Fruit fly (Drosophila melanogaster): ENCODE data around the gene mbc.

Gene mbc

dm6 chr3R:23767417-23767853 lies 14.1 kb upstream of the mbc start, which contains the start of the genes CG10214 and CG10375 (continued):
- TF ChIP-seq CG31627 (GFP tag; optimal IDR thresholded peaks at IDR 0.05): peak; percentile 79
- no peak for TF ChIP-seq CG9139 (GFP tag; optimal IDR thresholded peaks at IDR 0.05)
- no peak for TF ChIP-seq CG6276 (GFP tag; optimal IDR thresholded peaks at IDR 0.05)
- TF ChIP-seq vri (GFP tag; optimal IDR thresholded peaks at IDR 0.05): peak; percentile 72
- no peak for TF ChIP-seq svp (GFP tag)
- peak; percentile 61 for TF ChIP-seq achi (GFP tag; optimal IDR thresholded peaks at IDR 0.05)
- TF ChIP-seq Sox15 (GFP tag; optimal IDR thresholded peaks at IDR 0.05): peak; percentile 44
- TF ChIP-seq Ets96B (tag; optimal IDR thresholded peaks at IDR 0.05): peak; percentile 53
- TF ChIP-seq topi (GFP tag; optimal IDR thresholded peaks at IDR 0.05): peak; percentile 71
- TF ChIP-seq dsx (GFP tag; optimal IDR thresholded peaks at IDR 0.05; ENCODE audit: poor library complexity, severe bottlenecking): peak; percentile 43
- TF ChIP-seq esn (GFP tag; optimal IDR thresholded peaks at IDR 0.05): peak; percentile 84
- TF ChIP-seq Met (GFP tag; optimal IDR thresholded peaks at IDR 0.05): peak; percentile 70
- TF ChIP-seq lz (GFP tag; optimal IDR thresholded peaks at IDR 0.05): peak; percentile 81
- peak; percentile 74 for TF ChIP-seq CG10631 (GFP tag; optimal IDR thresholded peaks at IDR 0.05)
- no peak for TF ChIP-seq ss (GFP tag; optimal IDR thresholded peaks at IDR 0.05)
- TF ChIP-seq Ets21C (GFP tag; optimal IDR thresholded peaks at IDR 0.05): no peak
- peak; percentile 81 for TF ChIP-seq Sox14 (GFP tag; optimal IDR thresholded peaks at IDR 0.05)
- TF ChIP-seq fd59A (GFP tag; optimal IDR thresholded peaks at IDR 0.05): no peak
- TF ChIP-seq CG10669 (GFP tag; optimal IDR thresholded peaks at IDR 0.05): peak; percentile 50
- TF ChIP-seq CG11902 (GFP tag; optimal IDR thresholded peaks at IDR 0.05): peak; percentile 45
- TF ChIP-seq CG11294 (GFP tag; IDR thresholded peaks at IDR 0.05): no peak
- peak; percentile 56 for TF ChIP-seq CG6792 (GFP tag; optimal IDR thresholded peaks at IDR 0.05)
- no peak for TF ChIP-seq Eip93F (GFP tag; optimal IDR thresholded peaks at IDR 0.05)
- TF ChIP-seq pdm3 (GFP tag; optimal IDR thresholded peaks at IDR 0.05): peak; percentile 72
- peak; percentile 69 for TF ChIP-seq Hr4 (GFP tag; optimal IDR thresholded peaks at IDR 0.05)

- TF ChIP-seq esn (GFP tag; optimal IDR thresholded peaks at IDR 0.05) (peak; percentile 88), Blimp-1 (GFP tag; optimal IDR thresholded peaks at IDR 0.05) (peak; percentile 56), fkh (GFP tag; optimal IDR thresholded peaks at IDR 0.05) (peak; percentile 90), CG8119 (GFP tag; IDR thresholded peaks at IDR 0.05) (peak; percentile 90), cyc (GFP tag; optimal IDR thresholded peaks at IDR 0.05) (peak; percentile 82), Smox (GFP tag; optimal IDR thresholded peaks at IDR 0.05) (no peak), dsx (GFP tag; optimal IDR thresholded peaks at IDR 0.05; ENCODE audit: poor library complexity, severe bottlenecking) (peak; percentile 85), Met (GFP tag; optimal IDR thresholded peaks at IDR 0.05) (no peak), CG6163 (GFP tag; IDR thresholded peaks at IDR 0.05) (peak; percentile 92), CG11902 (GFP tag; optimal IDR thresholded peaks at IDR 0.05) (peak; percentile 86), CG10669 (GFP tag; optimal IDR thresholded peaks at IDR 0.05) (peak; percentile 84), CG8632 (GFP tag; optimal IDR thresholded peaks at IDR 0.05) (peak; percentile 86), vri (GFP tag; optimal IDR thresholded peaks at IDR 0.05) (peak; percentile 62), fd59A (GFP tag; optimal IDR thresholded peaks at IDR 0.05) (peak; percentile 54), CG6276 (GFP tag; optimal IDR thresholded peaks at IDR 0.05) (no peak), CG1621 (tag; optimal IDR thresholded peaks at IDR 0.05) (peak; percentile 61), salr (GFP tag; optimal IDR thresholded peaks at IDR 0.05) (peak in 1 of 2 experiments; percentile 61), CG4318 (GFP tag; optimal IDR thresholded peaks at IDR 0.05) (peak; percentile 85), fd85E (GFP tag; optimal IDR thresholded peaks at IDR 0.05) (peak; percentile 10), eg (GFP tag; IDR thresholded peaks at IDR 0.05) (peak; percentile 96), CG32006 (GFP tag; optimal IDR thresholded peaks at IDR 0.05) (peak; percentile 93), CG9139 (GFP tag; optimal IDR thresholded peaks at IDR 0.05) (no peak), dac (GFP tag; optimal IDR thresholded peaks at IDR 0.05) (peak; percentile 77), ss (GFP tag; optimal IDR thresholded peaks at IDR 0.05) (no peak), Lpt (GFP tag; optimal IDR thresholded peaks at IDR 0.05) (peak; percentile 84), CG3919 (GFP tag; optimal IDR thresholded peaks at IDR 0.05) (peak; percentile 86), CG3032 (tag; optimal IDR thresholded peaks at IDR 0.05) (peak; percentile 91), Ets96B (tag; optimal IDR thresholded peaks at IDR 0.05) (peak; percentile 88), Eip75B (GFP tag; optimal IDR thresholded peaks at IDR 0.05) (no peak), CG31627 (GFP tag; optimal IDR thresholded peaks at IDR 0.05) (peak; percentile 81), CG6854 (GFP tag; optimal IDR thresholded peaks at IDR 0.05) (peak; percentile 29), CG8319 (GFP tag; optimal IDR thresholded peaks at IDR 0.05) (peak; percentile 81), Ets21C (GFP tag; optimal IDR thresholded peaks at IDR 0.05) (no peak), Sox102F (GFP tag; optimal IDR thresholded peaks at IDR 0.05) (peak; percentile 74), pdm3 (GFP tag; optimal IDR thresholded peaks at IDR 0.05) (peak; percentile 81), Eip78C (GFP tag) (peak; percentile 94), topi (GFP tag; optimal IDR thresholded peaks at IDR 0.05) (peak; percentile 77), Hr38 (GFP tag; optimal IDR thresholded peaks at IDR 0.05) (no peak), Hr4 (GFP tag; optimal IDR thresholded peaks at IDR 0.05) (no peak)
These were observed 8.8 kb upstream of the mbc start, which contains the start of gene tst for dm6 chr3R:23772808-23773207. Gene tst (minus strand): TSS chr3R:23772859.

All from whole organism, prepupa.